Worm (Caenorhabditis elegans) whole organism, L2 larva: Measurements from ENCODE around the gene let-716.

Experiments used
- R02D3.7 ChIP-seq: fragments of 150-350 bp; optimal IDR thresholded peaks from 2 replicates; lab custom pipeline; 2014; ENCODE audit warnings: missing biosample characterization, missing genetic modification characterization
- aly-2 ChIP-seq: fragments of 150-350 bp; optimal IDR thresholded peaks from 2 replicates; lab custom pipeline; 2014; ENCODE audit warnings: missing biosample characterization, missing genetic modification characterization
- blmp-1 ChIP-seq: sonication (generic microtip); optimal IDR thresholded peaks from 2 replicates; lab custom pipeline; 2017; ENCODE audit warnings: missing genetic modification characterization, mild to moderate bottlenecking, missing compliant biosample characterization, antibody characterized with exemption, moderate library complexity; ENCODE audit not compliant: insufficient read depth
- dmd-4 ChIP-seq: sonication (generic microtip); optimal IDR thresholded peaks from 2 replicates; lab custom pipeline; 2017; ENCODE audit warnings: missing biosample characterization, missing genetic modification characterization
- egl-27 ChIP-seq: sonication (generic microtip); optimal IDR thresholded peaks from 3 replicates; lab custom pipeline; 2017; ENCODE audit warnings: missing biosample characterization, missing genetic modification reagents, missing genetic modification characterization
- elt-1 ChIP-seq: fragments of 150-350 bp; optimal IDR thresholded peaks from 2 replicates; lab custom pipeline; 2014; ENCODE audit warnings: missing biosample characterization, missing genetic modification characterization
- elt-3 ChIP-seq: sonication (generic microtip); optimal IDR thresholded peaks from 2 replicates; lab custom pipeline; 2017; ENCODE audit warnings: missing biosample characterization, missing genetic modification characterization
- fos-1 ChIP-seq: fragments of 150-350 bp; optimal IDR thresholded peaks from 2 replicates; lab custom pipeline; 2014; ENCODE audit warnings: missing biosample characterization, missing genetic modification characterization
- lin-13 ChIP-seq: fragments of 150-350 bp; optimal IDR thresholded peaks from 2 replicates; lab custom pipeline; 2014; ENCODE audit warnings: missing biosample characterization, missing genetic modification reagents, missing genetic modification characterization
- lin-39 ChIP-seq: fragments of 150-350 bp; optimal IDR thresholded peaks from 2 replicates; lab custom pipeline; 2014; ENCODE audit warnings: missing biosample characterization, missing genetic modification reagents, missing genetic modification characterization
- nhr-6 ChIP-seq: fragments of 150-350 bp; optimal IDR thresholded peaks from 2 replicates; lab custom pipeline; 2014; ENCODE audit warnings: missing biosample characterization, missing genetic modification characterization
- unc-62 ChIP-seq: fragments of 150-350 bp; optimal IDR thresholded peaks from 2 replicates; lab custom pipeline; 2014; ENCODE audit warnings: missing biosample characterization, missing genetic modification reagents, missing genetic modification characterization
- zag-1 ChIP-seq: fragments of 150-350 bp; optimal IDR thresholded peaks from 2 replicates; lab custom pipeline; 2014; ENCODE audit warnings: missing biosample characterization, missing genetic modification characterization
- ztf-4 ChIP-seq: fragments of 150-350 bp; optimal IDR thresholded peaks from 2 replicates; lab custom pipeline; 2014; ENCODE audit warnings: missing biosample characterization, missing genetic modification characterization

DNA sequence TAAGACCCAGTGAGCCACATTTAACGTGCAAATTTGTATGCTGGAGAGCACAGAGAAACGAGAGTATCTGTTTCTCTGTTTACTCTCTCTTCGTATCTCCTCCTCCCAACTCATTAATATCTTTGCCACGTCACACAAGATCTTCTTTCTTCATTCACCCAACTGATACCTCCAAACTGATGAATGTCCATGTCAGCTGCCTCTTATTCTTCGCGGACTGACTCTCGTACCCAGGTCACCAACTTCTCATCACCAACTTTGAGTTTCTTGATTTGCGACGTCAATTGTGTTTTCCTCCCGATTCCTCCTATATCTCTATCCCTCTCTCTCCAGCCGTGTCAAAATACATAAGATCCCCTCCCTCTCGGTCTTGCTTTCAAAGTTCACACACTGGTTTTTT lies 19.0 kb downstream of the let-716 start:
- TF ChIP-seq dmd-4 (tag; lab: Kevin White, UChicago) (no peak), lin-13 (GFP tag; lab: Kevin White, UChicago) (peak; percentile 43), elt-1 (tag; lab: Kevin White, UChicago) (no peak), zag-1 (tag; lab: Kevin White, UChicago) (no peak), elt-3 (no peak), fos-1 (tag; lab: Kevin White, UChicago) (no peak), nhr-6 (tag; lab: Kevin White, UChicago) (peak; percentile 15), aly-2 (tag; lab: Kevin White, UChicago) (no peak), lin-39 (tag; lab: Kevin White, UChicago) (no peak), egl-27 (tag; lab: Kevin White, UChicago) (no peak), ztf-4 (tag; lab: Kevin White, UChicago) (peak; percentile 37), blmp-1 (tag; lab: Kevin White, UChicago) (no peak), unc-62 (no peak), R02D3.7 (no peak)
